5 fruit fly cellular contexts compared by ENCODE assay signal in the genomic region with DNA sequence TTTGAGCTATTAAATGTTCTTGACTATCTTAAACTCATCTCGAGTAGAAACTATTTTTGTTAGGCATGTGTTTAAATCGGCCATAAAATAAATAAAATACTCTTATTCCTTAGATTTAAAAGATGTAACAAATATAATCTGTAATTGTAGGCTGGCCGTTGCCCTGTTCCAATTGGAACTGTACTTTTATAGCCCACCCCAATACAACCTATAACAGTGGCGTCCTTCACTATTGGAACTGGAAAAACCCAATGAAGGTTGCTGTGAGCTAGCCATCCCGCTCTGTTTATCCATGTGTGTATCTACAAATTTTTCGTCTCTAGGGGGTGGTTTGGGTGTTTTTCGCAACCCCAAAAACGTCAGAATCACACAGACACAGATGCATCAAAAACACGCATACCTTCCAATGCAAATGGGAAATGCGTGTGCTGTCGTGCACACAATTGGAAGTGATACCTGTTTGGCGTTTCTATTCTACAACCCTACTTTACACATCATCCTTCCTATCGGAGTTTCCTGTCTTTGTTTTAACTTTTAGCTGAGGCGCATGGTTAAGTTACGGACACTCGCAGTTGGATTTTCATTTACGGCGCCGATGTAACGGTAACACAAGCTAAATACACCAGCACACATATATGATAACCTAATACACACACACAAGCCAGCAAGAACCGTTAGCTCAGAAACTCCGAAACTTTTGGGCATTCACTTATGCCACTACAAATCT.
TF ChIP-seq lines count a peak whose summit lies in the region.

No protein-coding gene starts in this region.

- TF ChIP-seq CTCF in whole organism, embryonic (GFP tag; optimal IDR thresholded peaks at IDR 0.05; lab: Kevin White, UChicago), result no peak

TF ChIP-seq in whole organism, adult, 20 proteins besides CTCF, POLR2A, EP300 and RAD21:
- TF ChIP-seq CG5204 (GFP tag; optimal IDR thresholded peaks at IDR 0.05; lab: Kevin White, UChicago), result no peak
- peak; percentile 92 for TF ChIP-seq ovo (GFP tag; optimal IDR thresholded peaks at IDR 0.05; lab: Kevin White, UChicago)
- TF ChIP-seq CG1620 (GFP tag; optimal IDR thresholded peaks at IDR 0.05; lab: Kevin White, UChicago), result peak; percentile 9
- TF ChIP-seq toe (GFP tag; optimal IDR thresholded peaks at IDR 0.05; lab: Kevin White, UChicago), result no peak
- TF ChIP-seq CG7101 (tag; optimal IDR thresholded peaks at IDR 0.05; lab: Kevin White, UChicago), result peak; percentile 8
- no peak for TF ChIP-seq cnc (optimal IDR thresholded peaks at IDR 0.05; lab: Kevin White, UChicago)
- TF ChIP-seq Clk (GFP tag; optimal IDR thresholded peaks at IDR 0.05; lab: Kevin White, UChicago), result no peak
- TF ChIP-seq CG11617 (GFP tag; optimal IDR thresholded peaks at IDR 0.05; lab: Kevin White, UChicago), result no peak
TF ChIP-seq in whole organism, adult: peak in this region for 3.

TF ChIP-seq in whole organism, embryonic, 481 proteins besides CTCF, POLR2A, EP300 and RAD21 (continues in another document):
- TF ChIP-seq crp (GFP tag; optimal IDR thresholded peaks at IDR 0.05; lab: Kevin White, UChicago) (no peak), CG2678 (tag; optimal IDR thresholded peaks at IDR 0.05; lab: Kevin White, UChicago) (peak; percentile 40), Myb (GFP tag; optimal IDR thresholded peaks at IDR 0.05; lab: Kevin White, UChicago) (no peak), CG10654 (GFP tag; optimal IDR thresholded peaks at IDR 0.05; lab: Kevin White, UChicago) (no peak), CG17612 (GFP tag; IDR thresholded peaks at IDR 0.05; lab: Robert Waterston, UW) (no peak), tx (GFP tag; optimal IDR thresholded peaks at IDR 0.05; lab: Kevin White, UChicago) (no peak), CG8924 (tag; optimal IDR thresholded peaks at IDR 0.05; lab: Kevin White, UChicago) (peak; percentile 29), Dfd (GFP tag; optimal IDR thresholded peaks at IDR 0.05; lab: Kevin White, UChicago) (no peak), chinmo (GFP tag; IDR thresholded peaks at IDR 0.05; lab: Robert Waterston, UW; ENCODE audit: partially characterized antibody) (no peak), dmrt99B (tag; optimal IDR thresholded peaks at IDR 0.05; lab: Kevin White, UChicago) (peak; percentile 33), Pdp1 (GFP tag; optimal IDR thresholded peaks at IDR 0.05; lab: Kevin White, UChicago) (peak in 1 of 2 experiments; percentile 21), zen2 (GFP tag; IDR thresholded peaks at IDR 0.05; lab: Robert Waterston, UW; ENCODE audit: partially characterized antibody) (no peak), bbx (GFP tag; IDR thresholded peaks at IDR 0.05; lab: Robert Waterston, UW; ENCODE audit: partially characterized antibody) (no peak), CG15011 (GFP tag; optimal IDR thresholded peaks at IDR 0.05; lab: Kevin White, UChicago) (peak; percentile 17), lab (GFP tag; optimal IDR thresholded peaks at IDR 0.05; lab: Kevin White, UChicago) (no peak), tap (tag; optimal IDR thresholded peaks at IDR 0.05; lab: Kevin White, UChicago) (no peak), CG12299 (tag; optimal IDR thresholded peaks at IDR 0.05; lab: Kevin White, UChicago) (no peak), CG17359 (tag; optimal IDR thresholded peaks at IDR 0.05; lab: Kevin White, UChicago) (peak; percentile 3)

TF ChIP-seq in whole organism, prepupa, 60 proteins besides CTCF, POLR2A, EP300 and RAD21 (continues in another document):
- TF ChIP-seq CG1621 (tag; optimal IDR thresholded peaks at IDR 0.05; lab: Kevin White, UChicago), result no peak
- no peak for TF ChIP-seq dsx (GFP tag; optimal IDR thresholded peaks at IDR 0.05; lab: Kevin White, UChicago; ENCODE audit: poor library complexity, severe bottlenecking)
- no peak for TF ChIP-seq OdsH (GFP tag; optimal IDR thresholded peaks at IDR 0.05; lab: Kevin White, UChicago)
- peak in 1 of 2 experiments; percentile 32 for TF ChIP-seq salr (GFP tag; optimal IDR thresholded peaks at IDR 0.05; lab: Kevin White, UChicago)
- no peak for TF ChIP-seq Hr39 (GFP tag; optimal IDR thresholded peaks at IDR 0.05; lab: Kevin White, UChicago)
- TF ChIP-seq CG8319 (GFP tag; optimal IDR thresholded peaks at IDR 0.05; lab: Kevin White, UChicago), result no peak
- TF ChIP-seq CG4318 (GFP tag; optimal IDR thresholded peaks at IDR 0.05; lab: Kevin White, UChicago), result no peak
- no peak for TF ChIP-seq Met (GFP tag; optimal IDR thresholded peaks at IDR 0.05; lab: Kevin White, UChicago)
- no peak for TF ChIP-seq ss (GFP tag; optimal IDR thresholded peaks at IDR 0.05; lab: Kevin White, UChicago)
- no peak for TF ChIP-seq dac (GFP tag; optimal IDR thresholded peaks at IDR 0.05; lab: Kevin White, UChicago)
- TF ChIP-seq spab (GFP tag; optimal IDR thresholded peaks at IDR 0.05; lab: Kevin White, UChicago), result no peak
- peak; percentile 6 for TF ChIP-seq Ets96B (tag; optimal IDR thresholded peaks at IDR 0.05; lab: Kevin White, UChicago)
- no peak for TF ChIP-seq Eip75B (GFP tag; optimal IDR thresholded peaks at IDR 0.05; lab: Kevin White, UChicago)
- no peak for TF ChIP-seq CG32006 (GFP tag; optimal IDR thresholded peaks at IDR 0.05; lab: Kevin White, UChicago)
- no peak for TF ChIP-seq CG16779 (tag; optimal IDR thresholded peaks at IDR 0.05; lab: Kevin White, UChicago)
- no peak for TF ChIP-seq Hr38 (GFP tag; optimal IDR thresholded peaks at IDR 0.05; lab: Kevin White, UChicago)
- no peak for TF ChIP-seq topi (GFP tag; optimal IDR thresholded peaks at IDR 0.05; lab: Kevin White, UChicago)
- peak; percentile 39; the same call in 1 of the 3 replicates for TF ChIP-seq CG8119 (GFP tag; IDR thresholded peaks at IDR 0.05; lab: Robert Waterston, UW)
- no peak for TF ChIP-seq CG6276 (GFP tag; optimal IDR thresholded peaks at IDR 0.05; lab: Kevin White, UChicago)
- TF ChIP-seq achi (GFP tag; optimal IDR thresholded peaks at IDR 0.05; lab: Kevin White, UChicago), result no peak

TF ChIP-seq in whole organism, pupa, 21 proteins besides CTCF, POLR2A, EP300 and RAD21:
- TF ChIP-seq CG13204 (GFP tag; optimal IDR thresholded peaks at IDR 0.05; lab: Kevin White, UChicago) (no peak), Pif1B (GFP tag; optimal IDR thresholded peaks at IDR 0.05; lab: Kevin White, UChicago) (peak; percentile 33), EcR (GFP tag; optimal IDR thresholded peaks at IDR 0.05; lab: Kevin White, UChicago) (peak; percentile 22), Pif1A (GFP tag; optimal IDR thresholded peaks at IDR 0.05; lab: Kevin White, UChicago) (peak; percentile 3), CG34367 (tag; optimal IDR thresholded peaks at IDR 0.05; lab: Kevin White, UChicago) (no peak), gl (tag; optimal IDR thresholded peaks at IDR 0.05; lab: Kevin White, UChicago) (no peak), CG17806 (tag; optimal IDR thresholded peaks at IDR 0.05; lab: Kevin White, UChicago) (peak; percentile 6)

TF ChIP-seq in whole organism, wandering third instar larva, 38 proteins besides CTCF, POLR2A, EP300 and RAD21:
- TF ChIP-seq CG32264 (GFP tag; optimal IDR thresholded peaks at IDR 0.05; lab: Kevin White, UChicago), result no peak
- TF ChIP-seq Dfd (GFP tag; optimal IDR thresholded peaks at IDR 0.05; lab: Kevin White, UChicago), result no peak
- TF ChIP-seq Sp1 (GFP tag; optimal IDR thresholded peaks at IDR 0.05; lab: Kevin White, UChicago), result no peak
- peak; percentile 47 for TF ChIP-seq N (GFP tag; optimal IDR thresholded peaks at IDR 0.05; lab: Kevin White, UChicago)
